Worm (Caenorhabditis elegans): ENCODE results near the gene idpp-13.

- TF ChIP-seq F13C5.2 (tag; optimal IDR thresholded peaks at IDR 0.05), result no peak
- no peak for TF ChIP-seq flt-1 (GFP tag; IDR thresholded peaks at IDR 0.05)
- TF ChIP-seq ama-1 (optimal IDR thresholded peaks at IDR 0.05), result no peak
Observed at ce11 chrIII:966259-966658, 49.5 kb upstream of the idpp-13 start.
